Fruit fly (Drosophila melanogaster) whole organism, embryonic: ENCODE results near the gene Gr22c.

Source experiments
- BtbVII ChIP-seq: fragments of 200-800 bp; sonication (Bioruptor generic); optimal IDR thresholded peaks from 3 replicates; lab custom pipeline; 2017; ENCODE audit warnings: missing biosample characterization, mild to moderate bottlenecking, missing genetic modification characterization
- CG13775 ChIP-seq: fragments of 200-800 bp; sonication (Bioruptor generic); optimal IDR thresholded peaks from 3 replicates; lab custom pipeline; 2017; ENCODE audit warnings: missing biosample characterization, mild to moderate bottlenecking, missing genetic modification characterization
- CG1529 ChIP-seq: fragments of 200-800 bp; sonication (Bioruptor generic); optimal IDR thresholded peaks from 3 replicates; lab custom pipeline; 2018; ENCODE audit warnings: missing biosample characterization, missing genetic modification characterization
- CG18262 ChIP-seq: fragments of 200-800 bp; optimal IDR thresholded peaks from 3 replicates; lab custom pipeline; 2019; ENCODE audit warnings: missing biosample characterization, mild to moderate bottlenecking, missing genetic modification characterization, moderate library complexity
- CG8944 ChIP-seq: fragments of 200-800 bp; sonication (Bioruptor generic); optimal IDR thresholded peaks from 3 replicates; lab custom pipeline; 2016; ENCODE audit warnings: missing biosample characterization, missing genetic modification characterization
- Gsc ChIP-seq: fragments of 200-800 bp; sonication (Bioruptor generic); IDR thresholded peaks from 2 replicates; pipeline ENCODE4 v1.3.6; 2022; ENCODE audit warnings: missing biosample characterization, missing genetic modification characterization
- Poxn ChIP-seq: fragments of 200-800 bp; sonication (Bioruptor generic); IDR thresholded peaks from 2 replicates; pipeline ENCODE4 v1.3.6; 2022; ENCODE audit warnings: missing biosample characterization, missing genetic modification characterization
- cato ChIP-seq: fragments of 200-800 bp; sonication (Bioruptor generic); optimal IDR thresholded peaks from 2 replicates; lab custom pipeline; 2016; ENCODE audit warnings: missing biosample characterization, missing genetic modification characterization, borderline replicate concordance
- kay ChIP-seq: fragments of 200-800 bp; sonication (Bioruptor generic); optimal IDR thresholded peaks from 2 replicates; lab custom pipeline; 2016; ENCODE audit warnings: missing biosample characterization, missing genetic modification characterization
- schlank ChIP-seq: fragments of 200-800 bp; sonication (Bioruptor generic); optimal IDR thresholded peaks from 2 replicates; lab custom pipeline; 2018; ENCODE audit warnings: missing biosample characterization, mild to moderate bottlenecking, missing genetic modification characterization
- yki ChIP-seq: fragments of >200 bp; optimal IDR thresholded peaks from 3 replicates; lab custom pipeline; 2018
- zf30C ChIP-seq: fragments of 200-800 bp; sonication (Bioruptor generic); optimal IDR thresholded peaks from 3 replicates; lab custom pipeline; 2018; ENCODE audit warnings: missing biosample characterization, mild to moderate bottlenecking, missing genetic modification characterization

- TF ChIP-seq BtbVII (GFP tag; lab: Kevin White, UChicago) (no peak), cato (GFP tag; lab: Kevin White, UChicago) (no peak), zf30C (GFP tag; lab: Kevin White, UChicago) (no peak), CG1529 (no peak), yki (lab: Kevin White, UChicago) (no peak), kay (GFP tag; lab: Kevin White, UChicago) (no peak), CG8944 (GFP tag; lab: Kevin White, UChicago) (no peak), CG18262 (tag; lab: Kevin White, UChicago) (no peak), Poxn (no peak), schlank (tag; lab: Kevin White, UChicago) (no peak), Gsc (GFP tag; lab: Robert Waterston, UW) (no peak), CG13775 (no peak)
Observed at dm6 chr2L:1839019-1839418, 47.4 kb upstream of the Gr22c start.
